Fruit fly (Drosophila melanogaster) S2 (cell line): ENCODE data around the gene Flad1.

Experiments used
- CG8478 ChIP-seq: fragments of >200 bp; optimal IDR thresholded peaks from 2 replicates; lab custom pipeline; 2018
- CTCF ChIP-seq, 2 experiments: fragments of >200 bp; optimal IDR thresholded peaks; 2 replicates each; lab custom pipeline; 2018

DNA sequence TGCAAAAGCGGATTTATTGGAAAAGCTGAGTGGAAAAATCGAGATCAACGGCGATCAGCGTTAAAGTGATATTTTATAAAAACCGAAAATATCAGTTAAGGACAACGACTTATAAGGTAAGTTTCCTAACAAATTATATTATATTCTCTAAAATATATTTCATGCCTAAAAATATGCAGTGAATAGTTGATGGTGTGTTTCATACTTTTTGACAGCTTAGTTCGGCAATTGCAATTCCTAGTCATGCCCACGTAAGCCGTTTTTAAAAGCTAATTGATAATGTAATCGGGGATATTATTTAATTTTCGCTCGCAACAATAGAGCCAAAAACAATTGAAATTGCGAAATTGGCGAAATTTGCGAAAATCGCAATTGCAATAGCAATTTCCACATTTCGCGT is 16.3 kb upstream of the Flad1 start:
- no peak for TF ChIP-seq CG8478 (lab: Kevin White, UChicago)
- no peak for TF ChIP-seq CTCF (optimal IDR thresholded peaks at IDR 0.05; lab: Kevin White, UChicago)
